Worm (Caenorhabditis elegans): ENCODE results near the gene plst-1.
A peak's percentile ranks its signal among the peaks of the same experiment; 100 is the strongest.

Gene plst-1

DNA sequence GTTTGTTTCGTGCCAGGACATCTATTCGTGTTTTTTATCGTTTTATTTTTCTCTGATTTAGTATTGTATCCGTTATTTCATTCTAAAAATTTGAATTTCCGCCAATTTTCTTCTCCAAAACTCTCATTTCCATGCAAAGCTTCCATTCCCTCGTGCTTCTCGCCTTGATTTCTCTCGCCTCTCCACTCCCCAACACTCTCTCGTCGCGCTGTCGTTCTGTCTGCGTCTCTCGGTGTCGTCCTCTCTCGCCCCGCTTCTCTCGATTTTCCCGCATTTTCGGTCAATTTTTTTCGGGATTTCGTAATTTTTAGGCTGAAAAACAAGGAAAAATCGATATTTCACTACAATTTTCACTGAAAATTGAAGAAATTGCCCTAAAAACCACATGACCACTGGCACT, 14.8 kb upstream of the plst-1 start, which contains the start of gene C09E9.1 (continued):
- TF ChIP-seq egl-44 (GFP tag; IDR thresholded peaks at IDR 0.05) = no peak
- TF ChIP-seq sptf-2 (GFP tag; optimal IDR thresholded peaks at IDR 0.05) = no peak
- TF ChIP-seq athp-1 (tag; optimal IDR thresholded peaks at IDR 0.05) = no peak
- TF ChIP-seq mel-28 (tag; optimal IDR thresholded peaks at IDR 0.05; ENCODE audit: borderline replicate concordance) = no peak
- TF ChIP-seq rcor-1 (GFP tag; IDR thresholded peaks at IDR 0.05) = no peak
- no peak for TF ChIP-seq cebp-2 (GFP tag; IDR thresholded peaks at IDR 0.05)
- no peak for TF ChIP-seq lsy-27 (tag; optimal IDR thresholded peaks at IDR 0.05; ENCODE audit: borderline replicate concordance, insufficient read depth)
- 0 out of 2 replicates have a peak, but pooled peaks have one; percentile 24 for TF ChIP-seq B0019.2 (GFP tag; conservative IDR thresholded peaks at IDR 0.05)
- TF ChIP-seq ztf-26 (tag; optimal IDR thresholded peaks at IDR 0.05) = no peak
- no peak for TF ChIP-seq attf-6 (GFP tag; IDR thresholded peaks at IDR 0.05)
- no peak for TF ChIP-seq F37B4.10 (GFP tag; IDR thresholded peaks at IDR 0.05)
- no peak for TF ChIP-seq madf-3 (GFP tag; IDR thresholded peaks at IDR 0.05)
- TF ChIP-seq ztf-18 (tag; optimal IDR thresholded peaks at IDR 0.05) = no peak
- TF ChIP-seq F49E8.2 (tag; optimal IDR thresholded peaks at IDR 0.05; ENCODE audit: insufficient read depth) = peak; percentile 37
- TF ChIP-seq Y56A3A.18 (GFP tag; IDR thresholded peaks at IDR 0.05) = no peak
- TF ChIP-seq hmg-1.2 (GFP tag; IDR thresholded peaks at IDR 0.05) = peak; percentile 99
- TF ChIP-seq Y53G8AR.9 (GFP tag; conservative IDR thresholded peaks at IDR 0.05) = 0 out of 2 replicates have a peak, but pooled peaks have one; percentile 25
- no peak for TF ChIP-seq mxl-1 (tag; optimal IDR thresholded peaks at IDR 0.05)
- TF ChIP-seq Y95B8A.8 (GFP tag; IDR thresholded peaks at IDR 0.05) = no peak
- no peak for TF ChIP-seq ztf-28 (GFP tag; IDR thresholded peaks at IDR 0.05)
- TF ChIP-seq snpc-1.1 (tag; optimal IDR thresholded peaks at IDR 0.05; ENCODE audit: insufficient read depth) = no peak
- TF ChIP-seq nhr-80 (tag; optimal IDR thresholded peaks at IDR 0.05) = peak; percentile 18
- TF ChIP-seq let-607 (tag; optimal IDR thresholded peaks at IDR 0.05) = no peak
- TF ChIP-seq aptf-3 (GFP tag; IDR thresholded peaks at IDR 0.05) = no peak
- TF ChIP-seq ceh-27 (GFP tag; optimal IDR thresholded peaks at IDR 0.05) = peak; percentile 9
- TF ChIP-seq hmg-20 (GFP tag; IDR thresholded peaks at IDR 0.05) = no peak
- no peak for TF ChIP-seq atf-7 (tag; optimal IDR thresholded peaks at IDR 0.05)
- no peak for TF ChIP-seq nhr-179 (tag; optimal IDR thresholded peaks at IDR 0.05)
- TF ChIP-seq madf-10 (tag; optimal IDR thresholded peaks at IDR 0.05) = no peak
- peak; percentile 74 for TF ChIP-seq lsl-1 (GFP tag; optimal IDR thresholded peaks at IDR 0.05)
- no peak for TF ChIP-seq F39B2.1 (GFP tag; IDR thresholded peaks at IDR 0.05)
- TF ChIP-seq ztf-3 (GFP tag; optimal IDR thresholded peaks at IDR 0.05) = no peak
- no peak for TF ChIP-seq somi-1 (GFP tag; optimal IDR thresholded peaks at IDR 0.05)
- TF ChIP-seq ZK185.1 (tag; optimal IDR thresholded peaks at IDR 0.05; ENCODE audit: poor library complexity, severe bottlenecking) = no peak
- no peak for TF ChIP-seq lin-40 (tag; optimal IDR thresholded peaks at IDR 0.05)
- no peak for TF ChIP-seq Y79H2A.3 (GFP tag; conservative IDR thresholded peaks at IDR 0.05)
- TF ChIP-seq attf-5 (GFP tag; optimal IDR thresholded peaks at IDR 0.05) = peak; percentile 87
- TF ChIP-seq snpc-3.4 (tag; optimal IDR thresholded peaks at IDR 0.05) = no peak
- peak; percentile 53 for TF ChIP-seq attf-3 (GFP tag; conservative IDR thresholded peaks at IDR 0.05)
- TF ChIP-seq nhr-120 (GFP tag; IDR thresholded peaks at IDR 0.05) = no peak
- TF ChIP-seq ccch-3 (GFP tag; optimal IDR thresholded peaks at IDR 0.05) = no peak
- peak; percentile 67 for TF ChIP-seq madf-6 (GFP tag; IDR thresholded peaks at IDR 0.05)
- no peak for TF ChIP-seq ztf-25 (GFP tag; IDR thresholded peaks at IDR 0.05)
- TF ChIP-seq ets-4 (GFP tag; optimal IDR thresholded peaks at IDR 0.05) = no peak
- peak; percentile 49 for TF ChIP-seq D2030.7 (GFP tag; IDR thresholded peaks at IDR 0.05)
- no peak for TF ChIP-seq ceh-40 (GFP tag; IDR thresholded peaks at IDR 0.05)
- TF ChIP-seq pbrm-1 (GFP tag; IDR thresholded peaks at IDR 0.05) = peak; percentile 53; the same call in 1 of the 2 replicates
- TF ChIP-seq rec-8 (tag; optimal IDR thresholded peaks at IDR 0.05) = no peak
